Worm (Caenorhabditis elegans) whole organism, L4/young adult: ENCODE data around the gene Y51H7C.9.

Experiments
- dao-5 ChIP-seq: sonication (generic microtip); optimal IDR thresholded peaks from 2 replicates; lab custom pipeline; 2016; ENCODE audit warnings: missing genotype, missing genetic modification characterization, moderate library complexity, missing compliant biosample characterization
- him-1 ChIP-seq: sonication (generic microtip); optimal IDR thresholded peaks from 2 replicates; lab custom pipeline; 2016; ENCODE audit warnings: missing genotype, missing genetic modification reagents, missing genetic modification characterization, missing compliant biosample characterization

DNA sequence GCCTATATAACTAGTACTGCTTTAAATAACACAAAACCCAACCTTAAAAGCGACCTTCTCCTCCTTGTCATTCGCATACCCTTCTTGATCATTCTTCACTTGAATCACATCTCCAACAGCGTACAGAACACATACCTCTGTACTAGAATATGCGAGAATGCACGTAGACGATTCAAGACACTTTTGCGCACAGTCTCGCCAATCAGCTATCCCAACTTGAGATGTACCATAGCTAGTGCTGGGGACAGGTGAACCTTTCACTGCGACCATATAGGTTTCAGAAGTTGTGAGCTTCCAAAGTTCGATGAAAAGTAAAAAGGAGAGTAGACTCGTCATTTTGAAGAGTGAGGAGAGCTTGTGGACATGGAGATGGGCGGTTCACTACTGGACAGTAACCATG is 13.6 kb downstream of the Y51H7C.9 start, which contains the start of gene F54D12.8:
- TF ChIP-seq him-1 (tag; lab: Kevin White, UChicago): no peak
- TF ChIP-seq dao-5 (tag; lab: Kevin White, UChicago): no peak
